Fruit fly (Drosophila melanogaster): ENCODE data around the gene Ir75c.

The Ir75c gene

DNA sequence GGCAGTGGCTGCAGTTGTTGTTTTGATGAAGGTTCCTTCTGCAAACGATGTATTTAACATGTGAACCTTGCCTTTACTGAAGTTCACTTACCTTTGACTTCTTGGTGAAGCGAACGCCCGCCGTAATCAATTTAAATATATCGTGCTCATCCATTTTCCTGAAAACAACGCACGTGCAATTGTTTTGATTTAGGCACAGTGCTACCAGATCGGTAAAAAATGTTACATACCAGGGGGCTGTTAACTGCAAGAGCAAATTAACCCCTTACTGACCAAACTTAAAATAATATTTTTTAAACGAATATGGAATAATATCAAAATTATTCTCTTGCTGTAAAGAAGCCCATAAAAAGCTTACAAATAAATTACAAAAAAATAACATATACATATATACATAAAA, 18.1 kb downstream of the Ir75c start, which contains the start of gene ais (continued):
- TF ChIP-seq CG15073 (GFP tag; optimal IDR thresholded peaks at IDR 0.05) (no peak), lilli (GFP tag; optimal IDR thresholded peaks at IDR 0.05) (peak; percentile 54), bsh (GFP tag; optimal IDR thresholded peaks at IDR 0.05) (no peak), CkIIα-i1 (GFP tag; IDR thresholded peaks at IDR 0.05) (no peak), CG13424 (tag; optimal IDR thresholded peaks at IDR 0.05) (peak; percentile 32), CoRest (tag; optimal IDR thresholded peaks at IDR 0.05) (peak; percentile 29), CG12155 (GFP tag; optimal IDR thresholded peaks at IDR 0.05) (no peak), E2f1 (GFP tag; IDR thresholded peaks at IDR 0.05) (no peak), hb (GFP tag; IDR thresholded peaks at IDR 0.05; ENCODE audit: partially characterized antibody) (no peak), cwo (GFP tag; optimal IDR thresholded peaks at IDR 0.05) (peak; percentile 81), CG5180 (GFP tag; optimal IDR thresholded peaks at IDR 0.05) (no peak), Fer3 (tag; optimal IDR thresholded peaks at IDR 0.05) (no peak), CG8944 (GFP tag; optimal IDR thresholded peaks at IDR 0.05) (no peak), Blimp-1 (GFP tag; optimal IDR thresholded peaks at IDR 0.05) (no peak), CG14860 (GFP tag; IDR thresholded peaks at IDR 0.05; ENCODE audit: partially characterized antibody) (no peak), chinmo (GFP tag; IDR thresholded peaks at IDR 0.05; ENCODE audit: partially characterized antibody) (0 out of 4 replicates have a peak, but pooled peaks have one; percentile 30), fd96Cb (tag; optimal IDR thresholded peaks at IDR 0.05) (no peak), CG3281 (GFP tag; optimal IDR thresholded peaks at IDR 0.05) (no peak), Gug (GFP tag; IDR thresholded peaks at IDR 0.05) (no peak), CG1603 (tag; optimal IDR thresholded peaks at IDR 0.05) (peak; percentile 53), CG1602 (GFP tag; optimal IDR thresholded peaks at IDR 0.05) (no peak), jing (GFP tag; optimal IDR thresholded peaks at IDR 0.05) (no peak), YL-1 (GFP tag; optimal IDR thresholded peaks at IDR 0.05) (peak; percentile 41), repo (GFP tag; optimal IDR thresholded peaks at IDR 0.05) (no peak), CG11456 (GFP tag; IDR thresholded peaks at IDR 0.05) (no peak), CG10431 (GFP tag; optimal IDR thresholded peaks at IDR 0.05) (no peak), CG17328 (GFP tag; IDR thresholded peaks at IDR 0.05) (no peak), CG13296 (GFP tag; optimal IDR thresholded peaks at IDR 0.05) (no peak), insv (GFP tag; optimal IDR thresholded peaks at IDR 0.05) (no peak), CG6765 (GFP tag; optimal IDR thresholded peaks at IDR 0.05) (no peak), CG16863 (GFP tag; optimal IDR thresholded peaks at IDR 0.05) (no peak), ttk (GFP tag; IDR thresholded peaks at IDR 0.05) (no peak), dpn (GFP tag; optimal IDR thresholded peaks at IDR 0.05) (peak in 1 of 2 experiments; percentile 10), Med (GFP tag) (peak; percentile 69), grau (tag; optimal IDR thresholded peaks at IDR 0.05) (peak; percentile 41), CG7839 (tag; optimal IDR thresholded peaks at IDR 0.05) (peak; percentile 14), knrl (GFP tag; IDR thresholded peaks at IDR 0.05; ENCODE audit: partially characterized antibody) (no peak), CG10366 (GFP tag; IDR thresholded peaks at IDR 0.05) (0 out of 2 replicates have a peak, but pooled peaks have one; percentile 13), CG3847 (GFP tag; IDR thresholded peaks at IDR 0.05) (peak; percentile 64; the same call in 1 of the 2 replicates), Dfd (GFP tag; optimal IDR thresholded peaks at IDR 0.05) (no peak), CG14441 (GFP tag; IDR thresholded peaks at IDR 0.05) (no peak), kay (GFP tag; optimal IDR thresholded peaks at IDR 0.05) (no peak), da (GFP tag; optimal IDR thresholded peaks at IDR 0.05) (no peak), CG15479 (GFP tag; optimal IDR thresholded peaks at IDR 0.05) (no peak), BEAF-32 (GFP tag; optimal IDR thresholded peaks at IDR 0.05) (peak; percentile 34), pan (optimal IDR thresholded peaks at IDR 0.05) (no peak), pan (GFP tag; optimal IDR thresholded peaks at IDR 0.05 in 1 of 2, IDR thresholded peaks at IDR 0.05 in 1 of 2) (no peak), CG9215 (GFP tag; IDR thresholded peaks at IDR 0.05) (no peak), CG9609 (GFP tag; optimal IDR thresholded peaks at IDR 0.05) (no peak), Xbp1 (GFP tag; optimal IDR thresholded peaks at IDR 0.05) (peak; percentile 34), Dbx (GFP tag; IDR thresholded peaks at IDR 0.05) (no peak)

All from whole organism, embryonic.